Worm (Caenorhabditis elegans) whole organism, L2 larva: Measurements from ENCODE around the gene ZK1010.12.

Source experiments
- C34F6.9 ChIP-seq: fragments of 150-350 bp; optimal IDR thresholded peaks from 2 replicates; lab custom pipeline; 2014; ENCODE audit warnings: missing biosample characterization, missing genetic modification characterization
- F13H6.1 ChIP-seq: sonication (generic microtip); optimal IDR thresholded peaks from 2 replicates; lab custom pipeline; 2016; ENCODE audit warnings: missing genetic modification characterization, missing compliant biosample characterization
- R02D3.7 ChIP-seq: fragments of 150-350 bp; optimal IDR thresholded peaks from 2 replicates; lab custom pipeline; 2014; ENCODE audit warnings: missing biosample characterization, missing genetic modification characterization
- ZK546.5 ChIP-seq: sonication (generic microtip); optimal IDR thresholded peaks from 2 replicates; lab custom pipeline; 2017; ENCODE audit warnings: missing biosample characterization, missing genetic modification characterization
- alr-1 ChIP-seq: fragments of 150-350 bp; optimal IDR thresholded peaks from 2 replicates; lab custom pipeline; 2014; ENCODE audit warnings: missing biosample characterization, missing genetic modification characterization
- ama-1 ChIP-seq: fragments of 150-350 bp; optimal IDR thresholded peaks from 2 replicates; lab custom pipeline; 2018; ENCODE audit warnings: inconsistent platforms
- blmp-1 ChIP-seq: sonication (generic microtip); optimal IDR thresholded peaks from 2 replicates; lab custom pipeline; 2017; ENCODE audit warnings: missing genetic modification characterization, mild to moderate bottlenecking, missing compliant biosample characterization, antibody characterized with exemption, moderate library complexity; ENCODE audit not compliant: insufficient read depth
- ceh-16 ChIP-seq: fragments of 150-350 bp; optimal IDR thresholded peaks from 2 replicates; lab custom pipeline; 2014; ENCODE audit warnings: missing biosample characterization, missing genetic modification characterization
- ceh-82 ChIP-seq: fragments of 150-350 bp; optimal IDR thresholded peaks from 2 replicates; lab custom pipeline; 2014; ENCODE audit warnings: missing biosample characterization, missing genetic modification characterization
- crh-2 ChIP-seq: sonication (generic microtip); optimal IDR thresholded peaks from 2 replicates; lab custom pipeline; 2017; ENCODE audit warnings: missing biosample characterization, missing genetic modification characterization
- dmd-4 ChIP-seq: sonication (generic microtip); optimal IDR thresholded peaks from 2 replicates; lab custom pipeline; 2017; ENCODE audit warnings: missing biosample characterization, missing genetic modification characterization
- egl-27 ChIP-seq: sonication (generic microtip); optimal IDR thresholded peaks from 3 replicates; lab custom pipeline; 2017; ENCODE audit warnings: missing biosample characterization, missing genetic modification reagents, missing genetic modification characterization
- elt-1 ChIP-seq: fragments of 150-350 bp; optimal IDR thresholded peaks from 2 replicates; lab custom pipeline; 2014; ENCODE audit warnings: missing biosample characterization, missing genetic modification characterization
- elt-3 ChIP-seq: sonication (generic microtip); optimal IDR thresholded peaks from 2 replicates; lab custom pipeline; 2017; ENCODE audit warnings: missing biosample characterization, missing genetic modification characterization
- fos-1 ChIP-seq: fragments of 150-350 bp; optimal IDR thresholded peaks from 2 replicates; lab custom pipeline; 2014; ENCODE audit warnings: missing biosample characterization, missing genetic modification characterization
- gmeb-1 ChIP-seq: fragments of 150-350 bp; optimal IDR thresholded peaks from 2 replicates; lab custom pipeline; 2014; ENCODE audit warnings: missing biosample characterization, missing genetic modification characterization
- lin-13 ChIP-seq: fragments of 150-350 bp; optimal IDR thresholded peaks from 2 replicates; lab custom pipeline; 2014; ENCODE audit warnings: missing biosample characterization, missing genetic modification reagents, missing genetic modification characterization
- lin-39 ChIP-seq: fragments of 150-350 bp; optimal IDR thresholded peaks from 2 replicates; lab custom pipeline; 2014; ENCODE audit warnings: missing biosample characterization, missing genetic modification reagents, missing genetic modification characterization
- lsy-2 ChIP-seq, 2 experiments: fragments of 150-350 bp in 1 of 2; sonication (generic microtip) in 1 of 2; optimal IDR thresholded peaks; 2 replicates each; lab custom pipeline; 2014 to 2017; ENCODE audit warnings: missing biosample characterization in 2 of 2, missing genetic modification characterization in 2 of 2
- mbf-1 ChIP-seq: sonication (generic microtip); optimal IDR thresholded peaks from 2 replicates; lab custom pipeline; 2017; ENCODE audit warnings: missing biosample characterization, missing genetic modification characterization
- mdl-1 ChIP-seq, 2 experiments: fragments of 150-350 bp in 1 of 2; sonication (generic microtip) in 1 of 2; optimal IDR thresholded peaks; 2 replicates each; lab custom pipeline; 2017; ENCODE audit warnings: missing biosample characterization in 2 of 2, missing genetic modification characterization in 2 of 2
- nhr-10 ChIP-seq: sonication (generic microtip); optimal IDR thresholded peaks from 2 replicates; lab custom pipeline; 2017; ENCODE audit warnings: missing biosample characterization, missing genetic modification characterization
- nhr-12 ChIP-seq: fragments of 150-350 bp; optimal IDR thresholded peaks from 2 replicates; lab custom pipeline; 2014; ENCODE audit warnings: missing biosample characterization, missing genetic modification characterization
- nhr-129 ChIP-seq: fragments of 150-350 bp; optimal IDR thresholded peaks from 2 replicates; lab custom pipeline; 2014; ENCODE audit warnings: missing biosample characterization, missing genetic modification characterization
- nhr-21 ChIP-seq: fragments of 150-350 bp; optimal IDR thresholded peaks from 2 replicates; lab custom pipeline; 2014; ENCODE audit warnings: missing biosample characterization, missing genetic modification characterization
- nhr-23 ChIP-seq: fragments of 150-350 bp; optimal IDR thresholded peaks from 2 replicates; lab custom pipeline; 2014; ENCODE audit warnings: missing biosample characterization, missing genetic modification reagents, missing genetic modification characterization
- nhr-237 ChIP-seq: fragments of 150-350 bp; optimal IDR thresholded peaks from 2 replicates; lab custom pipeline; 2014; ENCODE audit warnings: missing biosample characterization, missing genetic modification characterization
- nhr-77 ChIP-seq: fragments of 150-350 bp; optimal IDR thresholded peaks from 2 replicates; lab custom pipeline; 2014; ENCODE audit warnings: missing biosample characterization, missing genetic modification characterization
- sma-9 ChIP-seq, 2 experiments: fragments of 150-350 bp in 1 of 2; sonication (generic microtip) in 1 of 2; optimal IDR thresholded peaks; 2 replicates each; lab custom pipeline; 2014 to 2016; ENCODE audit warnings: missing genetic modification characterization in 2 of 2, mild to moderate bottlenecking in 1 of 2, missing biosample characterization in 1 of 2, missing compliant biosample characterization in 1 of 2, missing genetic modification reagents in 1 of 2, moderate library complexity in 1 of 2
- unc-55 ChIP-seq: fragments of 150-350 bp; sonication (generic microtip); optimal IDR thresholded peaks from 3 replicates; lab custom pipeline; 2014; ENCODE audit warnings: missing biosample characterization, missing genetic modification reagents, missing genetic modification characterization
- unc-62 ChIP-seq: fragments of 150-350 bp; optimal IDR thresholded peaks from 2 replicates; lab custom pipeline; 2014; ENCODE audit warnings: missing biosample characterization, missing genetic modification reagents, missing genetic modification characterization
- ztf-1 ChIP-seq: fragments of 200-800 bp; sonication (Bioruptor generic); conservative IDR thresholded peaks from 2 replicates; pipeline ENCODE4 v1.3.6; 2022; ENCODE audit warnings: missing genetic modification characterization, missing compliant biosample characterization
- ztf-11 ChIP-seq: sonication (generic microtip); optimal IDR thresholded peaks from 2 replicates; lab custom pipeline; 2017; ENCODE audit warnings: missing biosample characterization, missing genetic modification characterization
- ztf-4 ChIP-seq: fragments of 150-350 bp; optimal IDR thresholded peaks from 2 replicates; lab custom pipeline; 2014; ENCODE audit warnings: missing biosample characterization, missing genetic modification characterization

The ZK1010.12 gene

ce11 chrIII:12967437-12968043, 23.6 kb upstream of the ZK1010.12 start:
- TF ChIP-seq C34F6.9 (tag; lab: Kevin White, UChicago) = peak; percentile 3
- TF ChIP-seq nhr-77 = no peak
- peak; percentile 3 for TF ChIP-seq nhr-21
- TF ChIP-seq crh-2 (tag; lab: Kevin White, UChicago) = peak; percentile 40
- TF ChIP-seq fos-1 (tag; lab: Kevin White, UChicago) = peak; percentile 83
- TF ChIP-seq lin-13 (GFP tag; lab: Kevin White, UChicago) = no peak
- TF ChIP-seq lsy-2 (tag; optimal IDR thresholded peaks at IDR 0.05; lab: Kevin White, UChicago) = peak in 1 of 2 experiments; percentile 12
- TF ChIP-seq gmeb-1 = peak; percentile 25

ce11 chrIII:12968330-12968729, 22.8 kb upstream of the ZK1010.12 start:
- TF ChIP-seq dmd-4 (tag; lab: Kevin White, UChicago) (no peak), sma-9 (GFP tag; optimal IDR thresholded peaks at IDR 0.05; lab: Kevin White, UChicago) (no peak), sma-9 (tag; optimal IDR thresholded peaks at IDR 0.05; lab: Kevin White, UChicago) (no peak), ztf-1 (no peak), lin-13 (GFP tag; lab: Kevin White, UChicago) (no peak), F13H6.1 (tag; lab: Kevin White, UChicago) (no peak), alr-1 (no peak), ZK546.5 (no peak), C34F6.9 (tag; lab: Kevin White, UChicago) (no peak), nhr-77 (no peak), unc-55 (no peak), ceh-82 (tag; lab: Kevin White, UChicago) (no peak), nhr-21 (no peak), elt-1 (tag; lab: Kevin White, UChicago) (no peak), egl-27 (tag; lab: Kevin White, UChicago) (no peak), mdl-1 (tag; optimal IDR thresholded peaks at IDR 0.05; lab: Kevin White, UChicago) (no peak), nhr-23 (tag; lab: Kevin White, UChicago) (no peak), ztf-4 (no peak)
- TF ChIP-seq, all 48 proteins: peak for 0

- TF ChIP-seq unc-55 (peak; percentile 26), mbf-1 (no peak), crh-2 (tag; lab: Kevin White, UChicago) (peak; percentile 37), gmeb-1 (peak; percentile 34), fos-1 (tag; lab: Kevin White, UChicago) (peak; percentile 38), lin-13 (GFP tag; lab: Kevin White, UChicago) (peak; percentile 6), lsy-2 (tag; optimal IDR thresholded peaks at IDR 0.05; lab: Kevin White, UChicago) (peak; percentile 55 to 81), nhr-129 (peak; percentile 20), ceh-16 (tag; lab: Kevin White, UChicago) (no peak), C34F6.9 (tag; lab: Kevin White, UChicago) (peak; percentile 53)
These were observed 19.2 kb upstream of the ZK1010.12 start for ce11 chrIII:12971828-12972379.

- TF ChIP-seq unc-62 (GFP tag; lab: Kevin White, UChicago) = no peak
- TF ChIP-seq nhr-21 = no peak
- TF ChIP-seq nhr-12 (tag; lab: Kevin White, UChicago) = no peak
- TF ChIP-seq mdl-1 (tag; optimal IDR thresholded peaks at IDR 0.05; lab: Kevin White, UChicago) = no peak
- TF ChIP-seq nhr-77 = no peak
- TF ChIP-seq lin-39 (tag; lab: Kevin White, UChicago) = no peak
- no peak for TF ChIP-seq elt-3 (tag; lab: Kevin White, UChicago)
- TF ChIP-seq nhr-237 (tag; lab: Kevin White, UChicago) = no peak
- TF ChIP-seq ztf-4 = no peak
- TF ChIP-seq F13H6.1 (tag; lab: Kevin White, UChicago) = no peak
- TF ChIP-seq unc-55 = no peak
- no peak for TF ChIP-seq R02D3.7
- TF ChIP-seq ztf-11 (tag; lab: Kevin White, UChicago) = no peak
- TF ChIP-seq ztf-1 = no peak
- no peak for TF ChIP-seq crh-2 (tag; lab: Kevin White, UChicago)
- no peak for TF ChIP-seq C34F6.9 (tag; lab: Kevin White, UChicago)
- no peak for TF ChIP-seq blmp-1 (tag; lab: Kevin White, UChicago)
- no peak for TF ChIP-seq mbf-1
These were observed 18.7 kb upstream of the ZK1010.12 start, which contains the start of gene bckd-1A for ce11 chrIII:12972398-12972797. bckd-1A (minus strand) TSS chrIII:12972498.

- TF ChIP-seq ztf-11 (tag; lab: Kevin White, UChicago) (no peak), ama-1 (lab: Kevin White, UChicago) (no peak), dmd-4 (tag; lab: Kevin White, UChicago) (no peak), ceh-82 (tag; lab: Kevin White, UChicago) (no peak), lsy-2 (tag; optimal IDR thresholded peaks at IDR 0.05; lab: Kevin White, UChicago) (no peak), gmeb-1 (no peak), sma-9 (GFP tag; optimal IDR thresholded peaks at IDR 0.05; lab: Kevin White, UChicago) (no peak), sma-9 (tag; optimal IDR thresholded peaks at IDR 0.05; lab: Kevin White, UChicago) (no peak), nhr-10 (tag; lab: Kevin White, UChicago) (no peak), C34F6.9 (tag; lab: Kevin White, UChicago) (no peak), unc-62 (GFP tag; lab: Kevin White, UChicago) (no peak)
These were observed 13.5 kb upstream of the ZK1010.12 start, which contains the start of gene ZK1010.2 for ce11 chrIII:12977559-12977958. ZK1010.2 (minus strand) TSS chrIII:12977862.
